Fruit fly (Drosophila melanogaster) whole organism, embryonic: ENCODE results near the gene Cyfip.

Experiments used
- CG10321 ChIP-seq: fragments of 200-800 bp; sonication (Bioruptor generic); IDR thresholded peaks from 2 replicates; pipeline ENCODE4 v1.3.6; 2022; ENCODE audit warnings: missing biosample characterization, missing genetic modification characterization
- CG10366 ChIP-seq: fragments of 200-800 bp; sonication (Bioruptor generic); IDR thresholded peaks from 2 replicates; pipeline ENCODE4 v1.3.6; 2022; ENCODE audit warnings: missing biosample characterization, missing genetic modification characterization
- CG10959 ChIP-seq: fragments of 200-800 bp; sonication (Bioruptor generic); IDR thresholded peaks from 2 replicates; pipeline ENCODE4 v1.3.6; 2022; ENCODE audit warnings: missing biosample characterization, missing genetic modification characterization
- CG12104 ChIP-seq: fragments of 200-800 bp; sonication (Bioruptor generic); optimal IDR thresholded peaks from 3 replicates; lab custom pipeline; 2016; ENCODE audit warnings: missing biosample characterization, missing genetic modification characterization
- CG12391 ChIP-seq: fragments of 200-800 bp; sonication (Bioruptor generic); optimal IDR thresholded peaks from 3 replicates; lab custom pipeline; 2018; ENCODE audit warnings: missing biosample characterization, mild to moderate bottlenecking, missing genetic modification characterization, moderate library complexity
- CG13296 ChIP-seq: fragments of 200-800 bp; sonication (Bioruptor generic); optimal IDR thresholded peaks from 3 replicates; lab custom pipeline; 2018; ENCODE audit warnings: missing biosample characterization, mild to moderate bottlenecking, missing genetic modification characterization
- CG13894 ChIP-seq: fragments of 200-800 bp; sonication (Bioruptor generic); optimal IDR thresholded peaks from 3 replicates; lab custom pipeline; 2018; ENCODE audit warnings: missing biosample characterization, mild to moderate bottlenecking, missing genetic modification characterization, moderate library complexity
- CG16813 ChIP-seq: fragments of 200-800 bp; sonication (Bioruptor generic); IDR thresholded peaks from 3 replicates; pipeline ENCODE4 v1.3.6; 2022; ENCODE audit warnings: missing biosample characterization, missing genetic modification characterization; ENCODE audit not compliant: partially characterized antibody
- CG17912 ChIP-seq: fragments of 200-800 bp; sonication (Bioruptor generic); optimal IDR thresholded peaks from 2 replicates; lab custom pipeline; 2018; ENCODE audit warnings: missing biosample characterization, mild to moderate bottlenecking, missing genetic modification characterization
- CG18764 ChIP-seq: fragments of 200-800 bp; sonication (Bioruptor generic); optimal IDR thresholded peaks from 3 replicates; lab custom pipeline; 2016; ENCODE audit warnings: missing biosample characterization, missing genetic modification characterization
- CG2712 ChIP-seq: fragments of 200-800 bp; optimal IDR thresholded peaks from 3 replicates; lab custom pipeline; 2019; ENCODE audit warnings: missing biosample characterization, mild to moderate bottlenecking, missing genetic modification characterization, moderate library complexity
- CG32532 ChIP-seq: fragments of 200-800 bp; sonication (Bioruptor generic); IDR thresholded peaks from 2 replicates; pipeline ENCODE4 v1.3.6; 2022; ENCODE audit warnings: missing biosample characterization, missing genetic modification characterization
- CG3726 ChIP-seq: fragments of 200-800 bp; sonication (Bioruptor generic); IDR thresholded peaks from 3 replicates; pipeline ENCODE4, ENCODE4 v1.3.6; 2022; ENCODE audit warnings: missing biosample characterization, missing genetic modification characterization
- CG3995 ChIP-seq: fragments of 200-800 bp; sonication (Bioruptor generic); optimal IDR thresholded peaks from 3 replicates; lab custom pipeline; 2016; ENCODE audit warnings: missing biosample characterization, missing genetic modification characterization
- CG42726 ChIP-seq: fragments of 200-800 bp; sonication (Bioruptor generic); IDR thresholded peaks from 2 replicates; pipeline ENCODE4 v1.3.6; 2022; ENCODE audit warnings: missing biosample characterization, missing genetic modification characterization; ENCODE audit not compliant: partially characterized antibody
- CG4424 ChIP-seq: fragments of 200-800 bp; sonication (Bioruptor generic); optimal IDR thresholded peaks from 3 replicates; lab custom pipeline; 2016; ENCODE audit warnings: missing biosample characterization, missing genetic modification characterization
- CG5953 ChIP-seq: fragments of 200-800 bp; sonication (Bioruptor generic); IDR thresholded peaks from 2 replicates; pipeline ENCODE4 v1.3.6; 2022; ENCODE audit warnings: missing biosample characterization, missing genetic modification characterization
- CG8290 ChIP-seq, 3 experiments: fragments of 200-800 bp; sonication (Bioruptor generic); optimal IDR thresholded peaks; 2 replicates each; lab custom pipeline; 2016 to 2019; ENCODE audit warnings: missing biosample characterization in 3 of 3, missing genetic modification characterization in 3 of 3, mild to moderate bottlenecking in 2 of 3, moderate library complexity in 1 of 3
- Dp ChIP-seq: fragments of 200-800 bp; sonication (Bioruptor generic); optimal IDR thresholded peaks from 2 replicates; lab custom pipeline; 2018; ENCODE audit warnings: missing biosample characterization, mild to moderate bottlenecking, missing genetic modification characterization, moderate library complexity
- Drgx ChIP-seq: fragments of 200-800 bp; sonication (Bioruptor generic); IDR thresholded peaks from 2 replicates; pipeline ENCODE4 v1.3.6; 2022; ENCODE audit warnings: missing biosample characterization, missing genetic modification characterization
- E2f2 ChIP-seq: fragments of 200-800 bp; sonication (Bioruptor generic); IDR thresholded peaks from 2 replicates; pipeline ENCODE4 v1.3.6; 2022; ENCODE audit warnings: missing biosample characterization, missing genetic modification characterization
- Eip74EF ChIP-seq, 2 experiments: fragments of 200-800 bp in 1 of 2; fragments of >200 bp in 1 of 2; sonication (Bioruptor generic) in 1 of 2; optimal IDR thresholded peaks; 2 replicates each; lab custom pipeline; 2017 to 2019; ENCODE audit warnings: missing biosample characterization in 2 of 2, missing genetic modification characterization in 2 of 2, mild to moderate bottlenecking in 1 of 2, moderate library complexity in 1 of 2
- H15 ChIP-seq: fragments of 200-800 bp; sonication (Bioruptor generic); IDR thresholded peaks from 3 replicates; pipeline ENCODE4 v1.3.6; 2022; ENCODE audit warnings: missing biosample characterization, missing genetic modification characterization
- Hr51 ChIP-seq, 2 experiments: fragments of 200-800 bp; sonication (Bioruptor generic); optimal IDR thresholded peaks; 2 replicates in 1 of 2; 3 replicates in 1 of 2; lab custom pipeline; 2016 to 2018; ENCODE audit warnings: missing biosample characterization in 2 of 2, missing genetic modification characterization in 2 of 2, mild to moderate bottlenecking in 1 of 2, moderate library complexity in 1 of 2
- MTF-1 ChIP-seq: fragments of 200-800 bp; sonication (Bioruptor generic); optimal IDR thresholded peaks from 2 replicates; lab custom pipeline; 2018; ENCODE audit warnings: missing biosample characterization, mild to moderate bottlenecking, missing genetic modification characterization, borderline replicate concordance
- Med ChIP-seq: fragments of 200-800 bp; sonication (Bioruptor generic); peaks from one replicate; lab custom pipeline; 2016; ENCODE audit warnings: missing biosample characterization, missing genetic modification characterization, mild to moderate bottlenecking, inconsistent platforms, moderate library complexity
- Neu2 ChIP-seq: fragments of 200-800 bp; sonication (Bioruptor generic); optimal IDR thresholded peaks from 3 replicates; lab custom pipeline; 2016; ENCODE audit warnings: missing biosample characterization, missing genetic modification characterization, borderline replicate concordance
- NfI ChIP-seq: fragments of 200-800 bp; sonication (Bioruptor generic); optimal IDR thresholded peaks from 3 replicates; lab custom pipeline; 2018; ENCODE audit warnings: missing biosample characterization, mild to moderate bottlenecking, missing genetic modification characterization, moderate library complexity
- Opbp ChIP-seq: fragments of 200-800 bp; sonication (Bioruptor generic); IDR thresholded peaks from 3 replicates; pipeline ENCODE4 v1.3.6; 2022; ENCODE audit warnings: missing biosample characterization, missing genetic modification characterization; ENCODE audit not compliant: partially characterized antibody
- Side ChIP-seq: fragments of 200-800 bp; sonication (Bioruptor generic); optimal IDR thresholded peaks from 2 replicates; lab custom pipeline; 2016; ENCODE audit warnings: missing biosample characterization, missing genetic modification characterization
- al ChIP-seq: fragments of 200-800 bp; sonication (Bioruptor generic); IDR thresholded peaks from 2 replicates; pipeline ENCODE4 v1.3.6; 2022; ENCODE audit warnings: missing biosample characterization, missing genetic modification characterization
- grau ChIP-seq: fragments of 200-800 bp; optimal IDR thresholded peaks from 3 replicates; lab custom pipeline; 2019; ENCODE audit warnings: missing biosample characterization, mild to moderate bottlenecking, missing genetic modification characterization, moderate library complexity
- hb ChIP-seq: fragments of 200-800 bp; sonication (Bioruptor generic); IDR thresholded peaks from 3 replicates; pipeline ENCODE4 v1.3.6; 2022; ENCODE audit warnings: missing biosample characterization, missing genetic modification characterization; ENCODE audit not compliant: partially characterized antibody
- hkb ChIP-seq, 2 experiments: fragments of 200-800 bp in 1 of 2; fragments of >200 bp in 1 of 2; sonication (Bioruptor generic) in 1 of 2; IDR thresholded peaks in 1 of 2; optimal IDR thresholded peaks in 1 of 2; 2 replicates each; pipeline versions ENCODE4 v1.3.6 to Lab custom; 2017 to 2022; ENCODE audit warnings: missing biosample characterization in 1 of 2, missing genetic modification characterization in 1 of 2
- jumu ChIP-seq: fragments of 200-800 bp; sonication (Bioruptor generic); optimal IDR thresholded peaks from 3 replicates; lab custom pipeline; 2016; ENCODE audit warnings: missing biosample characterization, missing genetic modification characterization
- lmd ChIP-seq: fragments of 200-800 bp; sonication (Bioruptor generic); IDR thresholded peaks from 2 replicates; pipeline ENCODE4 v1.3.6; 2022; ENCODE audit warnings: missing biosample characterization, missing genetic modification characterization
- nerfin-1 ChIP-seq: fragments of 200-800 bp; sonication (Bioruptor generic); optimal IDR thresholded peaks from 3 replicates; lab custom pipeline; 2019; ENCODE audit warnings: missing biosample characterization, mild to moderate bottlenecking, missing genetic modification characterization, moderate library complexity
- nom ChIP-seq: fragments of 200-800 bp; sonication (Bioruptor generic); optimal IDR thresholded peaks from 2 replicates; lab custom pipeline; 2017; ENCODE audit warnings: missing biosample characterization, missing genetic modification characterization, mild to moderate bottlenecking, moderate library complexity, missing genetic modification reagents
- phol ChIP-seq: fragments of 200-800 bp; sonication (Bioruptor generic); optimal IDR thresholded peaks from 3 replicates; lab custom pipeline; 2018; ENCODE audit warnings: missing biosample characterization, mild to moderate bottlenecking, missing genetic modification characterization, moderate library complexity
- repo ChIP-seq: fragments of 200-800 bp; sonication (Bioruptor generic); optimal IDR thresholded peaks from 2 replicates; lab custom pipeline; 2016; ENCODE audit warnings: missing biosample characterization, missing genetic modification characterization
- row ChIP-seq: fragments of 200-800 bp; sonication (Bioruptor generic); IDR thresholded peaks from 3 replicates; pipeline ENCODE4 v1.3.6; 2022; ENCODE audit warnings: missing biosample characterization, missing genetic modification characterization
- sens-2 ChIP-seq: fragments of 200-800 bp; sonication (Bioruptor generic); IDR thresholded peaks from 2 replicates; pipeline ENCODE4 v1.3.6; 2022; ENCODE audit warnings: missing biosample characterization, missing genetic modification characterization
- seq ChIP-seq: fragments of 200-800 bp; sonication (Bioruptor generic); IDR thresholded peaks from 2 replicates; pipeline ENCODE4 v1.3.6; 2022; ENCODE audit warnings: missing biosample characterization, missing genetic modification characterization
- slbo ChIP-seq: fragments of 200-800 bp; sonication (Bioruptor generic); IDR thresholded peaks from 2 replicates; pipeline ENCODE4 v1.3.6; 2022; ENCODE audit warnings: missing biosample characterization, missing genetic modification characterization
- sna ChIP-seq: fragments of 200-800 bp; sonication (Bioruptor generic); IDR thresholded peaks from 2 replicates; pipeline ENCODE4 v1.3.6; 2022; ENCODE audit warnings: missing biosample characterization, missing genetic modification characterization; ENCODE audit not compliant: partially characterized antibody
- stwl ChIP-seq: fragments of 200-800 bp; sonication (Bioruptor generic); optimal IDR thresholded peaks from 3 replicates; lab custom pipeline; 2018; ENCODE audit warnings: missing biosample characterization, mild to moderate bottlenecking, missing genetic modification characterization, moderate library complexity
- sug ChIP-seq: fragments of 200-800 bp; optimal IDR thresholded peaks from 2 replicates; lab custom pipeline; 2019; ENCODE audit warnings: missing biosample characterization, mild to moderate bottlenecking, missing genetic modification characterization, moderate library complexity
- zfh1 ChIP-seq: fragments of 200-800 bp; sonication (Bioruptor generic); IDR thresholded peaks from 3 replicates; pipeline ENCODE4 v1.3.6; 2022; ENCODE audit warnings: missing biosample characterization, missing genetic modification characterization

The Cyfip gene

dm6 chr3R:15371833-15372232 is 38.8 kb downstream of the Cyfip start, which contains the start of the genes Ccm3 and CG6136 (continued):
- TF ChIP-seq CG10366 (peak; percentile 23; the same call in 1 of the 2 replicates), E2f2 (GFP tag; lab: Robert Waterston, UW) (peak; percentile 66), CG5953 (no peak), al (GFP tag; lab: Robert Waterston, UW) (peak; percentile 52; the same call in 1 of the 2 replicates), NfI (GFP tag; lab: Kevin White, UChicago) (peak; percentile 67), sens-2 (GFP tag; lab: Robert Waterston, UW) (no peak), Hr51 (GFP tag; optimal IDR thresholded peaks at IDR 0.05; lab: Kevin White, UChicago) (peak in 1 of 2 experiments; percentile 23), repo (GFP tag; lab: Kevin White, UChicago) (peak; percentile 39), CG32532 (GFP tag; lab: Robert Waterston, UW) (peak; percentile 62), Eip74EF (GFP tag; optimal IDR thresholded peaks at IDR 0.05; lab: Kevin White, UChicago) (no peak), Opbp (GFP tag; lab: Robert Waterston, UW) (peak; percentile 93), CG10959 (GFP tag; lab: Robert Waterston, UW) (0 out of 2 replicates have a peak, but pooled peaks have one; percentile 29), CG10321 (GFP tag; lab: Robert Waterston, UW) (peak; percentile 75), seq (GFP tag; lab: Robert Waterston, UW) (peak; percentile 17; the same call in 1 of the 2 replicates), CG13296 (GFP tag; lab: Kevin White, UChicago) (peak; percentile 39), hkb (optimal IDR thresholded peaks at IDR 0.05; lab: Kevin White, UChicago) (no peak), hkb (GFP tag; IDR thresholded peaks at IDR 0.05; lab: Robert Waterston, UW) (0 out of 2 replicates have a peak, but pooled peaks have one; percentile 41), row (peak; percentile 17; the same call in 1 of the 3 replicates), nerfin-1 (peak; percentile 4), Med (GFP tag; lab: Kevin White, UChicago) (peak; percentile 94), Drgx (GFP tag; lab: Robert Waterston, UW) (0 out of 2 replicates have a peak, but pooled peaks have one; percentile 20), stwl (peak; percentile 80), Neu2 (GFP tag; lab: Kevin White, UChicago) (peak; percentile 23), CG2712 (tag; lab: Kevin White, UChicago) (peak; percentile 27), CG17912 (GFP tag; lab: Kevin White, UChicago) (no peak), MTF-1 (GFP tag; lab: Kevin White, UChicago) (peak; percentile 14), CG4424 (GFP tag; lab: Kevin White, UChicago) (peak; percentile 30), lmd (GFP tag; lab: Robert Waterston, UW) (peak; percentile 16; the same call in 1 of the 2 replicates), hb (peak; percentile 86), CG18764 (GFP tag; lab: Kevin White, UChicago) (peak; percentile 10), Dp (GFP tag; lab: Kevin White, UChicago) (peak; percentile 52), slbo (GFP tag; lab: Robert Waterston, UW) (peak; percentile 56; the same call in 1 of the 2 replicates), zfh1 (peak; percentile 70; the same call in 2 of the 3 replicates), sna (peak; percentile 85), grau (tag; lab: Kevin White, UChicago) (peak; percentile 54), CG16813 (GFP tag; lab: Robert Waterston, UW) (peak; percentile 88), nom (GFP tag; lab: Kevin White, UChicago) (peak; percentile 1), CG12391 (tag; lab: Kevin White, UChicago) (peak; percentile 16), CG13894 (peak; percentile 45), CG8290 (GFP tag; optimal IDR thresholded peaks at IDR 0.05; lab: Kevin White, UChicago) (no peak), CG8290 (tag; optimal IDR thresholded peaks at IDR 0.05; lab: Kevin White, UChicago) (peak in 1 of 2 experiments; percentile 69), CG3726 (GFP tag; lab: Robert Waterston, UW) (no peak), jumu (GFP tag; lab: Kevin White, UChicago) (peak; percentile 2), CG12104 (GFP tag; lab: Kevin White, UChicago) (peak; percentile 6), CG42726 (GFP tag; lab: Robert Waterston, UW) (peak; percentile 89; the same call in 1 of the 2 replicates), H15 (GFP tag; lab: Robert Waterston, UW) (peak; percentile 40; the same call in 1 of the 3 replicates), Side (GFP tag; lab: Kevin White, UChicago) (peak; percentile 59), CG3995 (peak; percentile 62), sug (peak; percentile 58), phol (tag; lab: Kevin White, UChicago) (peak; percentile 25)
